Fruit fly (Drosophila melanogaster): ENCODE data around the gene Qsox2.

The Qsox2 gene

DNA sequence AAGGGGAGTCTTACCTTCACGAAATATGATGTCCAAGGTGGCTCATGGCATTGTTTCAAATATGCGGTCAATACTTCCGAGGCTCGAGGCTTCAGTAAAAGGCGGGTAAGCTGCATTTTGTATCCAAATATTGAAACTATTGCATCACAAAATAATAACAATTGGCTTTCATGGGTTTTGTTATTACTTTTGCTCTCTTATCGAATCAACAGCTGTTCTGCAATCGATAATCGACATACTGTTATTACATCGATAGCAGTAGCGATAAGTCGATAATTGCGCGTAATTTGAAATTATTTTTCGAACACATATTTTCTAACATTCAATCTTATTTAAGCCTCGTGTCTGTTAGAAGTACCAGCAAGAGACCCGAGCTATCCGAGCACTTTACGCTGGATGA is 35.1 kb upstream of the Qsox2 start, which contains the start of gene CG34148:
Gene CG34148, minus strand, starts transcription at position 214 of the 400 bp plus-strand sequence.
- no peak for TF ChIP-seq insv (optimal IDR thresholded peaks at IDR 0.05)
- no peak for TF ChIP-seq Sin3A (optimal IDR thresholded peaks at IDR 0.05)
- TF ChIP-seq h (optimal IDR thresholded peaks at IDR 0.05): no peak
- no peak for TF ChIP-seq ttk (optimal IDR thresholded peaks at IDR 0.05)
- TF ChIP-seq psq (optimal IDR thresholded peaks at IDR 0.05): no peak
- no peak for TF ChIP-seq Myc (optimal IDR thresholded peaks at IDR 0.05)

dm6 chr3R:21880510-21880909 is 33.0 kb upstream of the Qsox2 start, which contains the start of gene CG31465:
CG31465 (plus strand) TSS chr3R:21880810.
- no peak for TF ChIP-seq Sin3A (optimal IDR thresholded peaks at IDR 0.05)
- TF ChIP-seq ttk (optimal IDR thresholded peaks at IDR 0.05): no peak
- no peak for TF ChIP-seq psq (optimal IDR thresholded peaks at IDR 0.05)
- no peak for TF ChIP-seq Myc (optimal IDR thresholded peaks at IDR 0.05)
- no peak for TF ChIP-seq h (optimal IDR thresholded peaks at IDR 0.05)
- no peak for TF ChIP-seq insv (optimal IDR thresholded peaks at IDR 0.05)

DNA sequence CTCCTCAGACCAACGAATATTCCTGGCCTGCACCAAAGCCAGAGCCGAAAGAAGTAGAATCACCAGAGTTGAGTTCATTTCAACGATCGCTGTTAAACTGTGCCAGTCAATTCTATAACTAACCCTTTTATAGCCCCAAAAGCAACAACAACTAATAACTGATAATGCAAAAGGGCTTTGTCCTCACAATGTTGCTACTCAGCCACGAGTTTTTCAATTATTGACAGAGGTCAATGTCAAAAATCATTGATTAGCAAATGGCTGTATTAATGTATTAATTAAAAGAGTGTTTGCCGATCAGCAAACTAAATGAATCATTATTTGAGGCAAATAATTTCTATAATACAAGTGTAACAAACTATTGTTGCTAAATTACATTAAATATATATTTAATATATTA is 29.2 kb upstream of the Qsox2 start, which contains the start of gene fit:
Gene fit, minus strand, starts transcription at position 101 of the 400 bp plus-strand sequence.
- no peak for TF ChIP-seq Myc (optimal IDR thresholded peaks at IDR 0.05)
- TF ChIP-seq h (optimal IDR thresholded peaks at IDR 0.05): no peak
- no peak for TF ChIP-seq psq (optimal IDR thresholded peaks at IDR 0.05)
- TF ChIP-seq insv (optimal IDR thresholded peaks at IDR 0.05): no peak
- no peak for TF ChIP-seq Sin3A (optimal IDR thresholded peaks at IDR 0.05)
- no peak for TF ChIP-seq ttk (optimal IDR thresholded peaks at IDR 0.05)

dm6 chr3R:21885450-21885849 is 28.1 kb upstream of the Qsox2 start, which contains the start of gene CG17819:
CG17819 (minus strand) TSS chr3R:21885550.
- TF ChIP-seq Sin3A (optimal IDR thresholded peaks at IDR 0.05) (no peak), h (optimal IDR thresholded peaks at IDR 0.05) (no peak), psq (optimal IDR thresholded peaks at IDR 0.05) (no peak), insv (optimal IDR thresholded peaks at IDR 0.05) (no peak), ttk (optimal IDR thresholded peaks at IDR 0.05) (no peak), Myc (optimal IDR thresholded peaks at IDR 0.05) (no peak)

dm6 chr3R:21886861-21887587 is 26.5 kb upstream of the Qsox2 start, which contains the start of the genes CG6678 and dnd:
CG6678 (plus strand) TSS chr3R:21887029.
dnd (minus strand) TSS chr3R:21887355.
- TF ChIP-seq insv (optimal IDR thresholded peaks at IDR 0.05): no peak
- TF ChIP-seq psq (optimal IDR thresholded peaks at IDR 0.05): no peak
- no peak for TF ChIP-seq Myc (optimal IDR thresholded peaks at IDR 0.05)
- TF ChIP-seq ttk (optimal IDR thresholded peaks at IDR 0.05): no peak
- no peak for TF ChIP-seq h (optimal IDR thresholded peaks at IDR 0.05)
- no peak for TF ChIP-seq Sin3A (optimal IDR thresholded peaks at IDR 0.05)

- no peak for TF ChIP-seq ttk (optimal IDR thresholded peaks at IDR 0.05)
- no peak for TF ChIP-seq Sin3A (optimal IDR thresholded peaks at IDR 0.05)
- TF ChIP-seq h (optimal IDR thresholded peaks at IDR 0.05): no peak
- TF ChIP-seq insv (optimal IDR thresholded peaks at IDR 0.05): no peak
- TF ChIP-seq Myc (optimal IDR thresholded peaks at IDR 0.05): no peak
- TF ChIP-seq psq (optimal IDR thresholded peaks at IDR 0.05): no peak
Measured at dm6 chr3R:21887588-21888007, 25.9 kb upstream of the Qsox2 start.

DNA sequence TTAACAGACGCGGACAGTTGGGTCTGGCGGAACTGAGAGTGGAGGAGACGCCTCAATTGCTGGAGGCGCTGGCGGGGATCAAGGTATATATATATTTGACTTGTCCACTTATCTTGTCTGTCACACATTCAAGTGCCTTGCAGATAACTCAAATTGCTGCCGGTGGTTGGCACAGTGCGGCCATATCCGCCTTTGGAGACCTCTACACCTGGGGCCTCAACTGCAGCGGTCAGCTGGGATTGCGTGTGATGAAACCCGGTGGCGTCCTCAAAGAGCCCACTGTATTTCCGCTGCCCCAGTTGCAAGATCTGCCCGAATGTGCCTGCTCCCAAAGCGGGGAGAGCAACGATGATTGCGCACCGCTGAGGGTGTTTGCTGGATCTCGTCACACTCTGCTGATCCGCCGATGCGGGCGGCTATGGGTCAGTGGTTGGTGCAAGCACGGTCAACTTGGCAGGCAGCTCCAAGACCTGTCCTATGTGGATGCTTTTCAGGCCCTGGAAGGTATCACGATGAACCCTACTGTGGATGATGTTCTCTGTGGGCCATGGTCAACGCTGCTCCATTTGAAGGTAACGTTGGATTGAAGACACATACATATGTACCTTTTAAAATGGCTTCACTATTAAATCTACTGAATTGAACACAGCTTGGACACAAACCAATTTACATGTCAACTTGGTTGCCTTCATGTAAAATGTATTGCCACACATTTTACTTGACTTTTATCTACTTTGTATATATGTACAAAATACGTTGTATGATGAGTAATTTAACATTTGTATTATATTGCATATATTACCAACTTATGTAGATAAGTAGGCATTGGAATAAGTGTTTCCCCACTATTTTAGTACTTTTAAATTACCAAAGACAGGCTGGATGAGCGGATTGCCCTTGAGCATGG is 24.6 kb upstream of the Qsox2 start, which contains the start of gene CG43844:
Gene CG43844, plus strand, starts transcription at position 844 of the 907 bp plus-strand sequence.
- TF ChIP-seq ttk (optimal IDR thresholded peaks at IDR 0.05): no peak
- TF ChIP-seq psq (optimal IDR thresholded peaks at IDR 0.05): no peak
- TF ChIP-seq h (optimal IDR thresholded peaks at IDR 0.05): no peak

DNA sequence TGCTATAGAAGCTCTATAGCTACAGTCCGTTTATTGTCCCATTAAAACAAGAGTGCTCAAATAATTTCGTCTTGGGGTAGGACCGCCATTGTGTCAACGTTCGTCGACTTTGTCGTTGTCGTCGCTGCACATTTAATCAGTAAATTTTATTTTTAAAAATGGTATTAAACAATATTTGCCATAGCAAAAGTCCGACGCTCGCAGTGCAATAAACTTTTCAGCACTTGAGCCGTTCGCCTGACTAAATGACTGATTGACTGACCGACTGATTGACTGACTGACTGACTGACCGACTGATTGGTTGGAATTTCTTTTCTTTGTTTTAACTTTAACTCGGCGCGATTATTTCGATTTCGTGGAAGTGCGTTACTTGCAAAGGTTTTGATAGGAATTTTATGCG is 23.6 kb upstream of the Qsox2 start:
- TF ChIP-seq Myc (optimal IDR thresholded peaks at IDR 0.05) (no peak), psq (optimal IDR thresholded peaks at IDR 0.05) (no peak), ttk (optimal IDR thresholded peaks at IDR 0.05) (no peak), insv (optimal IDR thresholded peaks at IDR 0.05) (no peak), h (optimal IDR thresholded peaks at IDR 0.05) (no peak), Sin3A (optimal IDR thresholded peaks at IDR 0.05) (no peak)

DNA sequence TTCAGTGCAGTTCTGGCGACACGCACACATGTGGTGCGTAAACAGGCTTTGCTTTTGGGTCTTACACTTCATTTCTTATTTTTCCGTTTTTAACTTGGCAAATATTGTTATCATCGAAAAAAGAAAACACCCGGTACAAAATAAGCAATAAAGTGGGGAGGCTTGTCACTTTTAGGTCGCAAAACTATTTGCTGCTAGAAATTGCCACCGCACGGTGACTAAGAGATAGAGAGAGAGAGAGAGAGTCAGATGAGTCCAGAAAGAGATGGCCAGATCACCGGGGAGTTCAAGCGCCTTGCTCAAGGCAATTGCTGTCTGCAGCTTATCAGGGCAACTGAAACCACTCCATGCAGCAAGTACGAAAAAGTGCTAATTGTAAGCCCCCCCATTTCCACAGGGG is 22.8 kb upstream of the Qsox2 start:
- TF ChIP-seq h (optimal IDR thresholded peaks at IDR 0.05) (no peak), insv (optimal IDR thresholded peaks at IDR 0.05) (no peak), ttk (optimal IDR thresholded peaks at IDR 0.05) (no peak), Sin3A (optimal IDR thresholded peaks at IDR 0.05) (no peak), psq (optimal IDR thresholded peaks at IDR 0.05) (no peak), Myc (optimal IDR thresholded peaks at IDR 0.05) (no peak)

- TF ChIP-seq Sin3A (optimal IDR thresholded peaks at IDR 0.05) (no peak), psq (optimal IDR thresholded peaks at IDR 0.05) (no peak), ttk (optimal IDR thresholded peaks at IDR 0.05) (no peak), insv (optimal IDR thresholded peaks at IDR 0.05) (no peak), Myc (optimal IDR thresholded peaks at IDR 0.05) (no peak), h (optimal IDR thresholded peaks at IDR 0.05) (no peak)
Measured at dm6 chr3R:21892450-21892849, 21.1 kb upstream of the Qsox2 start.

DNA sequence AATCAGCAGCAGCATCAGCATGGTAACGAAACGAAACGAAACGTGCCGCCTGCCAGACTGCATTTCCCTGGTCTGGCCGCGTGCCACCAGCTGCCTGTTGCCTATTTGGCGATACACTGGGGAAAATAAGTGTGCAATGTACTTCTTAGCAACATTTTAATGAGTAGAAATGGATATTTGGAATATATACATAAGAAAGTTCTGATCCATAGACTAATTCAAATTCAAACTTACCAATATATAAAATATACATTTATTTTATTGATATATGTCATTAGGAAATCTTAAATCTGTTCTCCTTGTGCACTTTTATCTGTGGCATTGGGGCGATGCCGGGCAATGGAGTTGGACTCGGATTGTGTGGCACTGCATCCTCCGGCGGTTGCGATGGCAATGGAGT is 19.6 kb upstream of the Qsox2 start:
- TF ChIP-seq h (optimal IDR thresholded peaks at IDR 0.05): no peak
- TF ChIP-seq psq (optimal IDR thresholded peaks at IDR 0.05): no peak
- no peak for TF ChIP-seq ttk (optimal IDR thresholded peaks at IDR 0.05)
- TF ChIP-seq insv (optimal IDR thresholded peaks at IDR 0.05): no peak
- TF ChIP-seq Myc (optimal IDR thresholded peaks at IDR 0.05): no peak
- TF ChIP-seq Sin3A (optimal IDR thresholded peaks at IDR 0.05): no peak
